Fruit fly (Drosophila melanogaster) whole organism, embryonic: ENCODE data around the gene Phs.

Experiments used
- Adf1 ChIP-seq: fragments of 200-800 bp; sonication (Bioruptor generic); IDR thresholded peaks from 2 replicates; pipeline ENCODE4 v1.3.6; 2022; ENCODE audit warnings: missing biosample characterization, missing genetic modification characterization
- B-H1 ChIP-seq: fragments of 200-800 bp; sonication (Bioruptor generic); IDR thresholded peaks from 3 replicates; pipeline ENCODE4 v1.3.6; 2022; ENCODE audit warnings: missing biosample characterization, missing genetic modification characterization
- CG10209 ChIP-seq: fragments of 200-800 bp; sonication (Bioruptor generic); optimal IDR thresholded peaks from 3 replicates; lab custom pipeline; 2017; ENCODE audit warnings: missing biosample characterization, mild to moderate bottlenecking, missing genetic modification characterization, missing genetic modification reagents
- CG10654 ChIP-seq: fragments of 200-800 bp; sonication (Bioruptor generic); optimal IDR thresholded peaks from 2 replicates; lab custom pipeline; 2016; ENCODE audit warnings: missing biosample characterization, missing genetic modification characterization
- CG11247 ChIP-seq: fragments of 200-800 bp; sonication (Bioruptor generic); IDR thresholded peaks from 2 replicates; pipeline ENCODE4 v1.3.6; 2022; ENCODE audit warnings: missing biosample characterization, missing genetic modification characterization
- CG11695 ChIP-seq: fragments of 200-800 bp; sonication (Bioruptor generic); IDR thresholded peaks from 3 replicates; pipeline ENCODE4 v1.3.6; 2022; ENCODE audit warnings: missing biosample characterization, missing genetic modification characterization
- CG12155 ChIP-seq: fragments of 200-800 bp; sonication (Bioruptor generic); optimal IDR thresholded peaks from 3 replicates; lab custom pipeline; 2016; ENCODE audit warnings: missing biosample characterization, missing genetic modification characterization
- CG12236 ChIP-seq: fragments of 200-800 bp; sonication (Bioruptor generic); optimal IDR thresholded peaks from 2 replicates; lab custom pipeline; 2016; ENCODE audit warnings: missing biosample characterization, missing genetic modification characterization
- CG14667 ChIP-seq: fragments of 200-800 bp; sonication (Bioruptor generic); IDR thresholded peaks from 2 replicates; pipeline ENCODE4 v1.3.6; 2022; ENCODE audit warnings: missing biosample characterization, missing genetic modification characterization
- CG15269 ChIP-seq: fragments of 200-800 bp; sonication (Bioruptor generic); optimal IDR thresholded peaks from 2 replicates; lab custom pipeline; 2018; ENCODE audit warnings: missing biosample characterization, mild to moderate bottlenecking, missing genetic modification characterization, moderate library complexity
- CG15601 ChIP-seq: fragments of 200-800 bp; sonication (Bioruptor generic); optimal IDR thresholded peaks from 3 replicates; lab custom pipeline; 2019; ENCODE audit warnings: missing biosample characterization, mild to moderate bottlenecking, missing genetic modification characterization, moderate library complexity
- CG1647 ChIP-seq: fragments of 200-800 bp; sonication (Bioruptor generic); optimal IDR thresholded peaks from 3 replicates; lab custom pipeline; 2016; ENCODE audit warnings: missing biosample characterization, missing genetic modification characterization
- CG16779 ChIP-seq: fragments of 200-800 bp; sonication (Bioruptor generic); IDR thresholded peaks from 2 replicates; pipeline ENCODE4 v1.3.6; 2022; ENCODE audit warnings: missing biosample characterization, missing genetic modification characterization
- CG17568 ChIP-seq: fragments of 200-800 bp; sonication (Bioruptor generic); optimal IDR thresholded peaks from 2 replicates; lab custom pipeline; 2018; ENCODE audit warnings: missing biosample characterization, mild to moderate bottlenecking, missing genetic modification characterization, moderate library complexity
- CG1792 ChIP-seq: fragments of 200-800 bp; sonication (Bioruptor generic); optimal IDR thresholded peaks from 2 replicates; lab custom pipeline; 2016; ENCODE audit warnings: missing biosample characterization, missing genetic modification characterization
- CG2129 ChIP-seq: fragments of 200-800 bp; sonication (Bioruptor generic); IDR thresholded peaks from 2 replicates; pipeline ENCODE4 v1.3.6; 2022; ENCODE audit warnings: missing biosample characterization, missing genetic modification characterization; ENCODE audit not compliant: partially characterized antibody
- CG2875 ChIP-seq: fragments of 200-800 bp; sonication (Bioruptor generic); optimal IDR thresholded peaks from 2 replicates; lab custom pipeline; 2017; ENCODE audit warnings: missing biosample characterization, mild to moderate bottlenecking, missing genetic modification characterization, missing genetic modification reagents
- CG31224 ChIP-seq: fragments of 200-800 bp; sonication (Bioruptor generic); IDR thresholded peaks from 2 replicates; pipeline ENCODE4 v1.3.6; 2022; ENCODE audit warnings: missing biosample characterization, missing genetic modification characterization
- CG3163 ChIP-seq: fragments of 200-800 bp; sonication (Bioruptor generic); optimal IDR thresholded peaks from 3 replicates; lab custom pipeline; 2016; ENCODE audit warnings: missing biosample characterization, missing genetic modification characterization
- CG33557 ChIP-seq: fragments of 200-800 bp; sonication (Bioruptor generic); optimal IDR thresholded peaks from 2 replicates; lab custom pipeline; 2019; ENCODE audit warnings: missing biosample characterization, mild to moderate bottlenecking, missing genetic modification characterization, moderate library complexity
- CG34422 ChIP-seq: fragments of 200-800 bp; sonication (Bioruptor generic); IDR thresholded peaks from 3 replicates; pipeline ENCODE4 v1.3.6; 2022; ENCODE audit warnings: missing biosample characterization, missing genetic modification characterization
- CG6654 ChIP-seq: fragments of 200-800 bp; sonication (Bioruptor generic); optimal IDR thresholded peaks from 2 replicates; lab custom pipeline; 2017; ENCODE audit warnings: missing biosample characterization, mild to moderate bottlenecking, missing genetic modification characterization
- CG9817 ChIP-seq: fragments of 200-800 bp; sonication (Bioruptor generic); optimal IDR thresholded peaks from 2 replicates; lab custom pipeline; 2018; ENCODE audit warnings: missing biosample characterization, mild to moderate bottlenecking, missing genetic modification characterization, moderate library complexity
- CTCF ChIP-seq: fragments of 200-800 bp; sonication (Bioruptor generic); optimal IDR thresholded peaks from 2 replicates; lab custom pipeline; 2017; ENCODE audit warnings: missing biosample characterization, mild to moderate bottlenecking, missing genetic modification characterization, moderate library complexity
- Camta ChIP-seq: fragments of 200-800 bp; sonication (Bioruptor generic); optimal IDR thresholded peaks from 2 replicates; lab custom pipeline; 2016; ENCODE audit warnings: missing biosample characterization, missing genetic modification characterization
- D19B ChIP-seq: fragments of 200-800 bp; sonication (Bioruptor generic); optimal IDR thresholded peaks from 2 replicates; lab custom pipeline; 2017; ENCODE audit warnings: missing biosample characterization, mild to moderate bottlenecking, missing genetic modification characterization
- Ets97D ChIP-seq: fragments of 200-800 bp; sonication (Bioruptor generic); optimal IDR thresholded peaks from 3 replicates; lab custom pipeline; 2016; ENCODE audit warnings: missing biosample characterization, missing genetic modification characterization
- HLHmδ ChIP-seq: fragments of 200-800 bp; sonication (Bioruptor generic); optimal IDR thresholded peaks from 2 replicates; lab custom pipeline; 2018; ENCODE audit warnings: missing biosample characterization, mild to moderate bottlenecking, missing genetic modification characterization, moderate library complexity
- Kr ChIP-seq: fragments of 200-800 bp; sonication (Bioruptor generic); optimal IDR thresholded peaks from 2 replicates; lab custom pipeline; 2017; ENCODE audit warnings: missing biosample characterization, mild to moderate bottlenecking, missing genetic modification characterization
- MESR4 ChIP-seq: fragments of 200-800 bp; sonication (Bioruptor generic); optimal IDR thresholded peaks from 2 replicates; lab custom pipeline; 2018; ENCODE audit warnings: missing biosample characterization, mild to moderate bottlenecking, missing genetic modification characterization, moderate library complexity
- MTF-1 ChIP-seq: fragments of 200-800 bp; sonication (Bioruptor generic); optimal IDR thresholded peaks from 2 replicates; lab custom pipeline; 2018; ENCODE audit warnings: missing biosample characterization, mild to moderate bottlenecking, missing genetic modification characterization, borderline replicate concordance
- NC2α ChIP-seq: fragments of 200-800 bp; sonication (Bioruptor generic); optimal IDR thresholded peaks from 2 replicates; lab custom pipeline; 2016; ENCODE audit warnings: missing biosample characterization, missing genetic modification characterization
- NC2β ChIP-seq: fragments of 200-800 bp; sonication (Bioruptor generic); optimal IDR thresholded peaks from 2 replicates; lab custom pipeline; 2016; ENCODE audit warnings: missing biosample characterization, missing genetic modification characterization
- NFAT ChIP-seq: fragments of 200-800 bp; sonication (Bioruptor generic); IDR thresholded peaks from 2 replicates; pipeline ENCODE4 v1.3.6; 2022; ENCODE audit warnings: missing biosample characterization, missing genetic modification characterization
- NfI ChIP-seq: fragments of 200-800 bp; sonication (Bioruptor generic); optimal IDR thresholded peaks from 3 replicates; lab custom pipeline; 2018; ENCODE audit warnings: missing biosample characterization, mild to moderate bottlenecking, missing genetic modification characterization, moderate library complexity
- YL-1 ChIP-seq: fragments of 200-800 bp; sonication (Bioruptor generic); optimal IDR thresholded peaks from 3 replicates; lab custom pipeline; 2017; ENCODE audit warnings: missing biosample characterization, mild to moderate bottlenecking, missing genetic modification characterization
- al ChIP-seq: fragments of 200-800 bp; sonication (Bioruptor generic); IDR thresholded peaks from 2 replicates; pipeline ENCODE4 v1.3.6; 2022; ENCODE audit warnings: missing biosample characterization, missing genetic modification characterization
- ash1 ChIP-seq: fragments of 200-800 bp; sonication (Bioruptor generic); optimal IDR thresholded peaks from 2 replicates; lab custom pipeline; 2018; ENCODE audit warnings: missing biosample characterization, mild to moderate bottlenecking, missing genetic modification characterization
- ato ChIP-seq: fragments of 200-800 bp; sonication (Bioruptor generic); IDR thresholded peaks from 2 replicates; pipeline ENCODE4 v1.3.6; 2022; ENCODE audit warnings: missing biosample characterization, missing genetic modification characterization; ENCODE audit not compliant: partially characterized antibody
- ewg ChIP-seq: fragments of 200-800 bp; sonication (Bioruptor generic); optimal IDR thresholded peaks from 3 replicates; lab custom pipeline; 2017; ENCODE audit warnings: mild to moderate bottlenecking, missing biosample characterization, missing genetic modification reagents, missing genetic modification characterization
- fru ChIP-seq: fragments of >200 bp; optimal IDR thresholded peaks from 2 replicates; lab custom pipeline; 2017
- her ChIP-seq: fragments of 200-800 bp; sonication (Bioruptor generic); optimal IDR thresholded peaks from 2 replicates; lab custom pipeline; 2016; ENCODE audit warnings: missing biosample characterization, missing genetic modification characterization
- hth ChIP-seq: fragments of >200 bp; optimal IDR thresholded peaks from 2 replicates; lab custom pipeline; 2017; ENCODE audit warnings: inconsistent platforms
- inv ChIP-seq: fragments of 200-800 bp; sonication (Bioruptor generic); IDR thresholded peaks from 2 replicates; pipeline ENCODE4 v1.3.6; 2022; ENCODE audit warnings: missing biosample characterization, missing genetic modification characterization; ENCODE audit not compliant: partially characterized antibody
- kay ChIP-seq: fragments of 200-800 bp; sonication (Bioruptor generic); optimal IDR thresholded peaks from 2 replicates; lab custom pipeline; 2016; ENCODE audit warnings: missing biosample characterization, missing genetic modification characterization
- lilli ChIP-seq: fragments of 200-800 bp; sonication (Bioruptor generic); optimal IDR thresholded peaks from 3 replicates; lab custom pipeline; 2016; ENCODE audit warnings: missing biosample characterization, missing genetic modification characterization
- nom ChIP-seq: fragments of 200-800 bp; sonication (Bioruptor generic); optimal IDR thresholded peaks from 2 replicates; lab custom pipeline; 2017; ENCODE audit warnings: missing biosample characterization, missing genetic modification characterization, mild to moderate bottlenecking, moderate library complexity, missing genetic modification reagents
- salm ChIP-seq: fragments of 200-800 bp; sonication (Bioruptor generic); optimal IDR thresholded peaks from 2 replicates; lab custom pipeline; 2018; ENCODE audit warnings: missing biosample characterization, mild to moderate bottlenecking, missing genetic modification characterization
- stc ChIP-seq: fragments of 200-800 bp; sonication (Bioruptor generic); IDR thresholded peaks from 2 replicates; pipeline ENCODE4 v1.3.6; 2022; ENCODE audit warnings: missing biosample characterization, missing genetic modification characterization
- tll ChIP-seq, 2 experiments: fragments of 200-800 bp in 1 of 2; fragments of >200 bp in 1 of 2; sonication (Bioruptor generic) in 1 of 2; optimal IDR thresholded peaks; 2 replicates each; lab custom pipeline; 2017 to 2019; ENCODE audit warnings: missing biosample characterization in 2 of 2, missing genetic modification characterization in 2 of 2, mild to moderate bottlenecking in 1 of 2, moderate library complexity in 1 of 2
- usp ChIP-seq: fragments of >200 bp; optimal IDR thresholded peaks from 2 replicates; lab custom pipeline; 2017; ENCODE audit warnings: missing biosample characterization, missing genetic modification characterization
- vnd ChIP-seq: fragments of 200-800 bp; sonication (Bioruptor generic); IDR thresholded peaks from 3 replicates; pipeline ENCODE4 v1.3.6; 2022; ENCODE audit warnings: missing biosample characterization, missing genetic modification characterization; ENCODE audit not compliant: partially characterized antibody

The Phs gene

DNA sequence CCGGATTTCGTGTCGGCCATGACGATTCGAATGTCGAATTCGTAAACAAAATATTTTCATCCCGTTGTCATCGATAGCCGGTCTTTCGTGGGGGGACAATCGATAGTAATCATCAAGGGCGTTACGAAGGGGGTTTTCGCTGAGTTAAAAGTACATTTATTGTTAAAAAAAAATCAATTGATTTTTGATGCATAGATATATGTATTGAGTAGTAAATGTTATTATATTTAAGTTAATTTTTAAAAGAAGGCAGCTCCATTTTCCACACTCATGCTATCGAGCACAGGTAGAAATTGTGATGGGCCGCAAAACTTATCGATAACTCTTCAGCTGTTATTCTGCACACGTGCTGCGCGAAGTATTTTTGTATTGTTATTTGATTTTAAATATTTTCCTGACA is 39.2 kb upstream of the Phs start, which contains the start of the genes mrn and CG12301 (continued):
- peak; percentile 87 for TF ChIP-seq CG14667
- peak; percentile 56 for TF ChIP-seq Camta
- no peak for TF ChIP-seq CG16779 (GFP tag; lab: Robert Waterston, UW)
- TF ChIP-seq CG2129 (GFP tag; lab: Robert Waterston, UW): peak; percentile 90
- peak; percentile 93 for TF ChIP-seq inv (GFP tag; lab: Robert Waterston, UW)
- no peak for TF ChIP-seq CTCF (GFP tag; lab: Kevin White, UChicago)
- TF ChIP-seq CG12155 (GFP tag; lab: Kevin White, UChicago): peak; percentile 82
- TF ChIP-seq nom (GFP tag; lab: Kevin White, UChicago): no peak
- peak; percentile 10 for TF ChIP-seq her
- TF ChIP-seq kay (GFP tag; lab: Kevin White, UChicago): peak; percentile 76
- TF ChIP-seq NC2α: no peak
- TF ChIP-seq D19B: no peak
- TF ChIP-seq CG15269 (tag; lab: Kevin White, UChicago): no peak
- peak; percentile 57 for TF ChIP-seq Adf1 (GFP tag; lab: Robert Waterston, UW)
- TF ChIP-seq NC2β: peak; percentile 33
- no peak for TF ChIP-seq CG15601 (tag; lab: Kevin White, UChicago)
- TF ChIP-seq stc (GFP tag; lab: Robert Waterston, UW): peak; percentile 90
- TF ChIP-seq CG2875: no peak
- peak; percentile 94 for TF ChIP-seq al (GFP tag; lab: Robert Waterston, UW)
- TF ChIP-seq CG11695 (GFP tag; lab: Robert Waterston, UW): peak; percentile 75
- peak; percentile 88 for TF ChIP-seq NFAT (GFP tag; lab: Robert Waterston, UW)
- no peak for TF ChIP-seq tll (GFP tag; optimal IDR thresholded peaks at IDR 0.05; lab: Kevin White, UChicago)
- peak; percentile 14 for TF ChIP-seq CG6654 (GFP tag; lab: Kevin White, UChicago)
- peak; percentile 95 for TF ChIP-seq CG11247 (GFP tag; lab: Robert Waterston, UW)
- no peak for TF ChIP-seq Kr (GFP tag; lab: Kevin White, UChicago)
- peak; percentile 66 for TF ChIP-seq ato (GFP tag; lab: Robert Waterston, UW)
- TF ChIP-seq CG10654 (GFP tag; lab: Kevin White, UChicago): peak; percentile 72
- peak; percentile 92 for TF ChIP-seq vnd (GFP tag; lab: Robert Waterston, UW)
- peak; percentile 69 for TF ChIP-seq YL-1 (GFP tag; lab: Kevin White, UChicago)
- TF ChIP-seq Ets97D (GFP tag; lab: Kevin White, UChicago): peak; percentile 64
- peak; percentile 66 for TF ChIP-seq NfI (GFP tag; lab: Kevin White, UChicago)
- TF ChIP-seq CG1647 (GFP tag; lab: Kevin White, UChicago): peak; percentile 42
- no peak for TF ChIP-seq CG10209 (GFP tag; lab: Kevin White, UChicago)
- TF ChIP-seq salm: no peak
- peak; percentile 73 for TF ChIP-seq CG31224 (GFP tag; lab: Robert Waterston, UW)
- TF ChIP-seq MESR4 (GFP tag; lab: Kevin White, UChicago): no peak
- TF ChIP-seq B-H1 (GFP tag; lab: Robert Waterston, UW): peak; percentile 96
- TF ChIP-seq ash1 (GFP tag; lab: Kevin White, UChicago): no peak
- no peak for TF ChIP-seq MTF-1 (GFP tag; lab: Kevin White, UChicago)
- TF ChIP-seq usp (GFP tag; lab: Kevin White, UChicago): no peak
- peak; percentile 98 for TF ChIP-seq CG34422 (GFP tag; lab: Robert Waterston, UW)
- TF ChIP-seq CG3163 (GFP tag; lab: Kevin White, UChicago): no peak
- no peak for TF ChIP-seq hth (lab: Kevin White, UChicago)
- TF ChIP-seq fru (lab: Kevin White, UChicago): no peak
- peak; percentile 3 for TF ChIP-seq CG1792 (GFP tag; lab: Kevin White, UChicago)
- peak; percentile 67 for TF ChIP-seq CG9817
- TF ChIP-seq HLHmδ (GFP tag; lab: Kevin White, UChicago): no peak
- TF ChIP-seq CG12236 (GFP tag; lab: Kevin White, UChicago): no peak
- peak; percentile 39 for TF ChIP-seq CG33557 (GFP tag; lab: Kevin White, UChicago)
- TF ChIP-seq CG17568 (GFP tag; lab: Kevin White, UChicago): no peak
- peak; percentile 71 for TF ChIP-seq ewg
- peak; percentile 87 for TF ChIP-seq lilli (GFP tag; lab: Kevin White, UChicago)
